Fruit fly (Drosophila melanogaster): ENCODE data around the gene Pten.

The Pten gene

dm6 chr2L:10299810-10300147, 38.9 kb upstream of the Pten start, which contains the start of gene CYLD (continued):
- TF ChIP-seq Camta (GFP tag; optimal IDR thresholded peaks at IDR 0.05) (peak; percentile 5), CG1603 (tag; optimal IDR thresholded peaks at IDR 0.05) (peak; percentile 76), hth (optimal IDR thresholded peaks at IDR 0.05) (no peak), unc-4 (GFP tag; IDR thresholded peaks at IDR 0.05; ENCODE audit: partially characterized antibody) (no peak; the same call in 1 of the 2 replicates), CG2120 (GFP tag; optimal IDR thresholded peaks at IDR 0.05) (peak; percentile 76), Sox100B (GFP tag; optimal IDR thresholded peaks at IDR 0.05) (peak; percentile 57), bab2 (GFP tag; optimal IDR thresholded peaks at IDR 0.05) (peak; percentile 17), Bteb2 (GFP tag; optimal IDR thresholded peaks at IDR 0.05) (peak; percentile 24), nom (GFP tag; optimal IDR thresholded peaks at IDR 0.05) (peak; percentile 26), Atf3 (GFP tag; optimal IDR thresholded peaks at IDR 0.05) (no peak), Poxn (GFP tag; IDR thresholded peaks at IDR 0.05) (no peak), CG3281 (GFP tag; optimal IDR thresholded peaks at IDR 0.05) (peak; percentile 63), lola (GFP tag; optimal IDR thresholded peaks at IDR 0.05) (peak in 1 of 3 experiments; percentile 56), CG12299 (tag; optimal IDR thresholded peaks at IDR 0.05) (peak; percentile 75), CG3407 (GFP tag; optimal IDR thresholded peaks at IDR 0.05) (peak; percentile 20), CG5245 (GFP tag; optimal IDR thresholded peaks at IDR 0.05) (peak; percentile 44), lov (optimal IDR thresholded peaks at IDR 0.05) (no peak), lov (GFP tag; IDR thresholded peaks at IDR 0.05) (no peak; the same call in 2 of the 3 replicates), CG34376 (GFP tag; optimal IDR thresholded peaks at IDR 0.05) (peak; percentile 19), Hr39 (optimal IDR thresholded peaks at IDR 0.05) (no peak), Bgb (GFP tag; IDR thresholded peaks at IDR 0.05; ENCODE audit: partially characterized antibody) (no peak; the same call in 1 of the 2 replicates), Atf6 (GFP tag; IDR thresholded peaks at IDR 0.05) (peak; percentile 81), CG1647 (GFP tag; optimal IDR thresholded peaks at IDR 0.05) (no peak), CG13624 (GFP tag; optimal IDR thresholded peaks at IDR 0.05) (peak; percentile 44), CG17912 (GFP tag; optimal IDR thresholded peaks at IDR 0.05) (no peak), BtbVII (GFP tag; optimal IDR thresholded peaks at IDR 0.05) (peak; percentile 41), jumu (GFP tag; optimal IDR thresholded peaks at IDR 0.05) (no peak), bigmax (GFP tag; optimal IDR thresholded peaks at IDR 0.05) (no peak), dmrt99B (tag; optimal IDR thresholded peaks at IDR 0.05) (peak; percentile 72), pho (GFP tag; optimal IDR thresholded peaks at IDR 0.05) (peak; percentile 18), Drgx (GFP tag; IDR thresholded peaks at IDR 0.05) (peak; percentile 68), HLH54F (GFP tag; optimal IDR thresholded peaks at IDR 0.05) (no peak), BEAF-32 (GFP tag; optimal IDR thresholded peaks at IDR 0.05) (peak; percentile 15), CG7271 (tag; optimal IDR thresholded peaks at IDR 0.05) (peak; percentile 44), lab (GFP tag; optimal IDR thresholded peaks at IDR 0.05) (no peak), Side (GFP tag; optimal IDR thresholded peaks at IDR 0.05) (no peak), CG4282 (GFP tag; optimal IDR thresholded peaks at IDR 0.05) (no peak), croc (GFP tag; conservative IDR thresholded peaks at IDR 0.05) (no peak), sim (GFP tag; IDR thresholded peaks at IDR 0.05) (no peak), E2f2 (GFP tag; IDR thresholded peaks at IDR 0.05) (peak; percentile 65), gro (GFP tag; optimal IDR thresholded peaks at IDR 0.05) (no peak), gfzf (GFP tag; optimal IDR thresholded peaks at IDR 0.05) (peak; percentile 37), CG15601 (tag; optimal IDR thresholded peaks at IDR 0.05) (peak; percentile 70), CG12659 (GFP tag; optimal IDR thresholded peaks at IDR 0.05) (peak; percentile 67), z (GFP tag; IDR thresholded peaks at IDR 0.05) (no peak), CG3726 (GFP tag; IDR thresholded peaks at IDR 0.05) (no peak), CG7987 (GFP tag; optimal IDR thresholded peaks at IDR 0.05) (no peak), abd-A (tag; optimal IDR thresholded peaks at IDR 0.05) (no peak), insv (GFP tag; optimal IDR thresholded peaks at IDR 0.05) (no peak), wek (GFP tag; optimal IDR thresholded peaks at IDR 0.05) (peak; percentile 97), CG32767 (GFP tag; IDR thresholded peaks at IDR 0.05) (no peak), CG12769 (tag; optimal IDR thresholded peaks at IDR 0.05) (peak; percentile 64)
